Worm (Caenorhabditis elegans) whole organism, L3 larva: Measurements from ENCODE around the gene srh-178.

Experiments used
- ZK546.5 ChIP-seq: sonication (generic microtip); optimal IDR thresholded peaks from 2 replicates; lab custom pipeline; 2017; ENCODE audit warnings: missing biosample characterization, missing genetic modification characterization
- aly-2 ChIP-seq: fragments of 150-350 bp; optimal IDR thresholded peaks from 2 replicates; lab custom pipeline; 2014; ENCODE audit warnings: missing biosample characterization, missing genetic modification characterization
- ceh-16 ChIP-seq: sonication (generic microtip); optimal IDR thresholded peaks from 2 replicates; lab custom pipeline; 2017; ENCODE audit warnings: missing biosample characterization, missing genetic modification characterization
- ceh-28 ChIP-seq: fragments of 150-350 bp; optimal IDR thresholded peaks from 2 replicates; lab custom pipeline; 2014; ENCODE audit warnings: missing biosample characterization, missing genetic modification reagents, missing genetic modification characterization
- ceh-82 ChIP-seq: fragments of 150-350 bp; optimal IDR thresholded peaks from 2 replicates; lab custom pipeline; 2014; ENCODE audit warnings: missing biosample characterization, missing genetic modification characterization
- egl-27 ChIP-seq: sonication (generic microtip); optimal IDR thresholded peaks from 4 replicates; lab custom pipeline; 2017; ENCODE audit warnings: missing biosample characterization, missing genetic modification reagents, missing genetic modification characterization
- egl-5 ChIP-seq: fragments of 150-350 bp; optimal IDR thresholded peaks from 2 replicates; lab custom pipeline; 2017; ENCODE audit warnings: missing biosample characterization, missing genetic modification reagents, missing genetic modification characterization, inconsistent platforms
- elt-1 ChIP-seq: fragments of 150-350 bp; optimal IDR thresholded peaks from 2 replicates; lab custom pipeline; 2014; ENCODE audit warnings: missing biosample characterization, missing genetic modification characterization
- elt-2 ChIP-seq: sonication (generic microtip); optimal IDR thresholded peaks from 2 replicates; lab custom pipeline; 2016; ENCODE audit warnings: missing genetic modification reagents, mild to moderate bottlenecking, missing genetic modification characterization, missing compliant biosample characterization
- elt-3 ChIP-seq, 3 experiments: fragments of 150-350 bp in 1 of 3; sonication (generic microtip) in 2 of 3; optimal IDR thresholded peaks; 2 replicates in 2 of 3; 4 replicates in 1 of 3; lab custom pipeline; 2014 to 2017; ENCODE audit warnings: missing biosample characterization in 3 of 3, missing genetic modification characterization in 3 of 3
- eor-1 ChIP-seq, 2 experiments: fragments of 150-350 bp; optimal IDR thresholded peaks; 2 replicates each; lab custom pipeline; 2014 to 2018; ENCODE audit warnings: missing biosample characterization in 2 of 2, missing genetic modification characterization in 2 of 2
- fkh-10 ChIP-seq: sonication (generic microtip); optimal IDR thresholded peaks from 2 replicates; lab custom pipeline; 2017; ENCODE audit warnings: missing biosample characterization, missing genetic modification reagents, missing genetic modification characterization
- fkh-2 ChIP-seq: fragments of 150-350 bp; optimal IDR thresholded peaks from 2 replicates; lab custom pipeline; 2014; ENCODE audit warnings: missing biosample characterization, missing genetic modification reagents, missing genetic modification characterization
- fos-1 ChIP-seq: fragments of 150-350 bp; optimal IDR thresholded peaks from 2 replicates; lab custom pipeline; 2014; ENCODE audit warnings: missing biosample characterization, missing genetic modification characterization
- hmg-11 ChIP-seq: sonication (generic microtip); optimal IDR thresholded peaks from 2 replicates; lab custom pipeline; 2016; ENCODE audit warnings: missing genetic modification characterization, missing compliant biosample characterization
- jun-1 ChIP-seq: fragments of 150-350 bp; optimal IDR thresholded peaks from 2 replicates; lab custom pipeline; 2014; ENCODE audit warnings: missing biosample characterization, missing genetic modification reagents, missing genetic modification characterization
- lin-15B ChIP-seq: fragments of 150-350 bp; optimal IDR thresholded peaks from 2 replicates; lab custom pipeline; 2014; ENCODE audit warnings: missing biosample characterization, missing genetic modification characterization
- lin-39 ChIP-seq: fragments of 150-350 bp; optimal IDR thresholded peaks from 2 replicates; lab custom pipeline; 2018; ENCODE audit warnings: missing biosample characterization, missing genetic modification reagents, missing genetic modification characterization
- lsy-12 ChIP-seq: sonication (generic microtip); optimal IDR thresholded peaks from 2 replicates; lab custom pipeline; 2016; ENCODE audit warnings: mild to moderate bottlenecking, missing genetic modification characterization, missing compliant biosample characterization
- mdl-1 ChIP-seq: fragments of 150-350 bp; optimal IDR thresholded peaks from 2 replicates; lab custom pipeline; 2014; ENCODE audit warnings: missing biosample characterization, missing genetic modification characterization
- mml-1 ChIP-seq: fragments of 150-350 bp; sonication (generic microtip); optimal IDR thresholded peaks from 3 replicates; lab custom pipeline; 2014; ENCODE audit warnings: missing biosample characterization, missing genetic modification characterization
- nfya-1 ChIP-seq: sonication (generic microtip); optimal IDR thresholded peaks from 2 replicates; lab custom pipeline; 2017; ENCODE audit warnings: missing genetic modification characterization, mild to moderate bottlenecking, missing compliant biosample characterization, antibody characterized with exemption, moderate library complexity; ENCODE audit not compliant: insufficient read depth
- nhr-12 ChIP-seq: fragments of 150-350 bp; optimal IDR thresholded peaks from 2 replicates; lab custom pipeline; 2014; ENCODE audit warnings: missing biosample characterization, missing genetic modification characterization
- nhr-23 ChIP-seq: fragments of 150-350 bp; optimal IDR thresholded peaks from 2 replicates; lab custom pipeline; 2014; ENCODE audit warnings: missing biosample characterization, missing genetic modification reagents, missing genetic modification characterization
- nhr-25 ChIP-seq: sonication (generic microtip); optimal IDR thresholded peaks from 2 replicates; lab custom pipeline; 2017; ENCODE audit warnings: missing biosample characterization, missing genetic modification characterization
- nhr-28 ChIP-seq: fragments of 150-350 bp; optimal IDR thresholded peaks from 2 replicates; lab custom pipeline; 2014; ENCODE audit warnings: missing biosample characterization, missing genetic modification characterization
- pha-4 ChIP-seq: fragments of 150-350 bp; optimal IDR thresholded peaks from 2 replicates; lab custom pipeline; 2014; ENCODE audit warnings: missing biosample characterization, missing genetic modification reagents, missing genetic modification characterization
- pqm-1 ChIP-seq: fragments of 150-350 bp; optimal IDR thresholded peaks from 2 replicates; lab custom pipeline; 2017; ENCODE audit warnings: missing biosample characterization, missing genetic modification characterization, inconsistent platforms
- sea-2 ChIP-seq: fragments of 150-350 bp; sonication (generic microtip); optimal IDR thresholded peaks from 4 replicates; lab custom pipeline; 2014; ENCODE audit warnings: missing biosample characterization, missing genetic modification reagents, missing genetic modification characterization
- snpc-4 ChIP-seq: fragments of 150-350 bp; optimal IDR thresholded peaks from 2 replicates; lab custom pipeline; 2014; ENCODE audit warnings: missing biosample characterization, missing genetic modification characterization
- ztf-11 ChIP-seq: fragments of 150-350 bp; optimal IDR thresholded peaks from 2 replicates; lab custom pipeline; 2014; ENCODE audit warnings: missing biosample characterization, missing genetic modification characterization
- ztf-4 ChIP-seq: fragments of 150-350 bp; optimal IDR thresholded peaks from 2 replicates; lab custom pipeline; 2014; ENCODE audit warnings: missing biosample characterization, missing genetic modification characterization

srh-178 gene

ce11 chrV:18506772-18507171 is 26.6 kb upstream of the srh-178 start:
- TF ChIP-seq elt-2 (tag; lab: Kevin White, UChicago) (no peak), mml-1 (tag; lab: Kevin White, UChicago) (no peak), lsy-12 (tag; lab: Kevin White, UChicago) (no peak), mdl-1 (tag; lab: Kevin White, UChicago) (no peak), fkh-10 (no peak), pqm-1 (tag; lab: Kevin White, UChicago) (no peak), elt-3 (tag; optimal IDR thresholded peaks at IDR 0.05; lab: Kevin White, UChicago) (no peak), fos-1 (tag; lab: Kevin White, UChicago) (no peak), ztf-11 (no peak)

- no peak for TF ChIP-seq ztf-11
- TF ChIP-seq ceh-28 (tag; lab: Kevin White, UChicago): peak; percentile 56
- TF ChIP-seq, all 47 proteins: peak for 1
Observed at ce11 chrV:18504610-18505009, 24.5 kb upstream of the srh-178 start.

DNA sequence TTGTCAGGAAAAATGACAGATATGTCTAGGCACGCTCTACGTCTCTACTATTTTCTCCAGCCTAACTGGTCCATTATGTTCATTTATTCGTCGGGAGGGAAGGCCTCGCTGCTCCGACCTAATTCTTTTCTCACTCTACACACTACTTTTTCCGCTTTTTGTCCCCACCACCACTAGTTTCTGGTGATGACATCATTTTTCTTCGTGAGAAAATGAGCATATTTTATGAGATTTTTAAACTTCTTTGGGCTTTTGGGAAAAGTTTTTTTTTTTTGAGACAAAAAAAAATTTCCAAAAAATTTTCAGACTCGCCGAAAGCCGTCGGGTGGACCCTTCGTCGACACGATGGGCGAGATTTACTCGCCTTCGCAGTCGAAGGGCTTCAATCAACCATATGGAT is 11.8 kb upstream of the srh-178 start, which contains the start of gene slo-1:
slo-1 (plus strand) TSS at position 301 of the 400 bp plus-strand sequence.
- TF ChIP-seq lin-39 (tag; lab: Kevin White, UChicago) (no peak), fkh-2 (no peak), ceh-82 (no peak), jun-1 (no peak), sea-2 (GFP tag; lab: Kevin White, UChicago) (no peak), nhr-23 (tag; lab: Kevin White, UChicago) (no peak), snpc-4 (tag; lab: Kevin White, UChicago) (no peak), mml-1 (tag; lab: Kevin White, UChicago) (no peak), fos-1 (tag; lab: Kevin White, UChicago) (no peak), mdl-1 (tag; lab: Kevin White, UChicago) (no peak), nhr-28 (no peak), nhr-25 (tag; lab: Kevin White, UChicago) (no peak), ceh-16 (tag; lab: Kevin White, UChicago) (no peak), ZK546.5 (no peak), eor-1 (tag; optimal IDR thresholded peaks at IDR 0.05; lab: Kevin White, UChicago) (no peak), pqm-1 (tag; lab: Kevin White, UChicago) (no peak)

- peak; percentile 36 for TF ChIP-seq elt-1 (tag; lab: Kevin White, UChicago)
- peak; percentile 65 for TF ChIP-seq hmg-11 (tag; lab: Kevin White, UChicago)
- TF ChIP-seq lin-15B (tag; lab: Kevin White, UChicago): peak; percentile 33
- TF ChIP-seq lin-39 (tag; lab: Kevin White, UChicago): peak; percentile 78
- no peak for TF ChIP-seq mml-1 (tag; lab: Kevin White, UChicago)
- peak; percentile 51 for TF ChIP-seq fkh-10
- peak; percentile 31 for TF ChIP-seq snpc-4 (tag; lab: Kevin White, UChicago)
- no peak for TF ChIP-seq aly-2
- TF ChIP-seq nfya-1 (tag; lab: Kevin White, UChicago): peak; percentile 73
- TF ChIP-seq, all 47 proteins: peak for 7
Observed at ce11 chrV:18490284-18490832, 10.2 kb upstream of the srh-178 start.

- no peak for TF ChIP-seq nfya-1 (tag; lab: Kevin White, UChicago)
- TF ChIP-seq ceh-28 (tag; lab: Kevin White, UChicago): no peak
- no peak for TF ChIP-seq fkh-2
- TF ChIP-seq, all 47 proteins: peak for 0
Observed at ce11 chrV:18487158-18487557, 7.0 kb upstream of the srh-178 start, which contains the start of gene Y51A2D.18. Gene Y51A2D.18 (minus strand): TSS chrV:18487258.

DNA sequence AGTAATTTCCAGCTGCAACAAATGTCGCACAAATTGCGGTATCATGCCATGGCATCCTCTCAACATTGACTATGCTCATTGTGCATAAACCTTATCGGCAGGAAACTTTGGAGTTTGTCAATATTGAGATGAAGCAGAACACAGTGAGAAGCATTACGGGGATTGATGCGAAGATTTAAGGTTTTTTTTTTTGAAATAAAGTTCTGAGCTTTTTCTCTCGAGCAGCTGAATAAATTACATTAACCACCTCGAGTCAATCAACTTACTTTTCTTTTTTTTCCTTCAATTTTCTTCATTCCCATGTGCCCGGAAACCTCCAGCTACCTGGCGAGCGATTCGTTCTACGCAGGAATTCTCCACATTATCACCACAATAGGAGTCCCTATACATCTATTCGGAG is 4.0 kb downstream of the srh-178 start, which contains the start of gene srh-179:
srh-179 (plus strand) TSS at position 301 of the 400 bp plus-strand sequence.
- TF ChIP-seq lin-15B (tag; lab: Kevin White, UChicago): no peak
- TF ChIP-seq eor-1 (tag; optimal IDR thresholded peaks at IDR 0.05; lab: Kevin White, UChicago): no peak
- no peak for TF ChIP-seq ztf-4 (tag; lab: Kevin White, UChicago)

ce11 chrV:18474223-18474622 is 5.9 kb downstream of the srh-178 start, which contains the start of gene srh-181:
Gene srh-181 (plus strand): TSS chrV:18474523.
- no peak for TF ChIP-seq egl-27 (tag; lab: Kevin White, UChicago)
- TF ChIP-seq nhr-28: no peak
- no peak for TF ChIP-seq elt-3 (tag; optimal IDR thresholded peaks at IDR 0.05; lab: Kevin White, UChicago)
- TF ChIP-seq ztf-11: no peak
- TF ChIP-seq sea-2 (GFP tag; lab: Kevin White, UChicago): no peak
- no peak for TF ChIP-seq egl-5 (tag; lab: Kevin White, UChicago)
- TF ChIP-seq pha-4: no peak
- TF ChIP-seq nhr-12 (tag; lab: Kevin White, UChicago): no peak
- TF ChIP-seq, all 47 proteins: peak for 0
